Worm (Caenorhabditis elegans): ENCODE results near the gene snr-4.

- TF ChIP-seq blmp-1 (tag; optimal IDR thresholded peaks at IDR 0.05; ENCODE audit: insufficient read depth) (no peak), mab-5 (tag; optimal IDR thresholded peaks at IDR 0.05) (no peak), ZK546.5 (tag; optimal IDR thresholded peaks at IDR 0.05) (no peak), ama-1 (optimal IDR thresholded peaks at IDR 0.05) (no peak), nhr-21 (tag; optimal IDR thresholded peaks at IDR 0.05) (no peak), egl-27 (tag; optimal IDR thresholded peaks at IDR 0.05) (no peak), nhr-11 (tag; optimal IDR thresholded peaks at IDR 0.05) (no peak), nhr-237 (tag; optimal IDR thresholded peaks at IDR 0.05) (no peak), Y55F3AM.14 (GFP tag; optimal IDR thresholded peaks at IDR 0.05) (no peak), nhr-23 (tag; optimal IDR thresholded peaks at IDR 0.05) (no peak), elt-1 (tag; optimal IDR thresholded peaks at IDR 0.05) (no peak), lsy-2 (tag; optimal IDR thresholded peaks at IDR 0.05) (no peak), ceh-82 (tag; optimal IDR thresholded peaks at IDR 0.05) (no peak), unc-39 (tag; optimal IDR thresholded peaks at IDR 0.05) (no peak)
These were observed 37.9 kb downstream of the snr-4 start for ce11 chrV:11941664-11942063.
